Worm (Caenorhabditis elegans) whole organism, L3 larva: Measurements from ENCODE around the gene dpy-28.

ENCODE experiments used
- ZK546.5 ChIP-seq: sonication (generic microtip); optimal IDR thresholded peaks from 2 replicates; lab custom pipeline; 2017; ENCODE audit warnings: missing biosample characterization, missing genetic modification characterization
- aly-2 ChIP-seq: fragments of 150-350 bp; optimal IDR thresholded peaks from 2 replicates; lab custom pipeline; 2014; ENCODE audit warnings: missing biosample characterization, missing genetic modification characterization
- ama-1 ChIP-seq: fragments of 150-350 bp; optimal IDR thresholded peaks from 2 replicates; lab custom pipeline; 2018
- elt-3 ChIP-seq, 3 experiments: fragments of 150-350 bp in 1 of 3; sonication (generic microtip) in 2 of 3; optimal IDR thresholded peaks; 2 replicates in 2 of 3; 4 replicates in 1 of 3; lab custom pipeline; 2014 to 2017; ENCODE audit warnings: missing biosample characterization in 3 of 3, missing genetic modification characterization in 3 of 3
- lin-39 ChIP-seq: fragments of 150-350 bp; optimal IDR thresholded peaks from 2 replicates; lab custom pipeline; 2018; ENCODE audit warnings: missing biosample characterization, missing genetic modification reagents, missing genetic modification characterization
- mdl-1 ChIP-seq: fragments of 150-350 bp; optimal IDR thresholded peaks from 2 replicates; lab custom pipeline; 2014; ENCODE audit warnings: missing biosample characterization, missing genetic modification characterization
- nhr-12 ChIP-seq: fragments of 150-350 bp; optimal IDR thresholded peaks from 2 replicates; lab custom pipeline; 2014; ENCODE audit warnings: missing biosample characterization, missing genetic modification characterization
- nhr-237 ChIP-seq: fragments of 150-350 bp; optimal IDR thresholded peaks from 2 replicates; lab custom pipeline; 2014; ENCODE audit warnings: missing biosample characterization, missing genetic modification characterization
- pha-4 ChIP-seq: fragments of 150-350 bp; optimal IDR thresholded peaks from 2 replicates; lab custom pipeline; 2014; ENCODE audit warnings: missing biosample characterization, missing genetic modification reagents, missing genetic modification characterization
- unc-39 ChIP-seq: sonication (generic microtip); optimal IDR thresholded peaks from 4 replicates; lab custom pipeline; 2017; ENCODE audit warnings: missing biosample characterization, missing genetic modification characterization
- unc-62 ChIP-seq: fragments of 150-350 bp; sonication (generic microtip); optimal IDR thresholded peaks from 4 replicates; lab custom pipeline; 2014; ENCODE audit warnings: missing biosample characterization, missing genetic modification reagents, missing genetic modification characterization
- ztf-11 ChIP-seq: fragments of 150-350 bp; optimal IDR thresholded peaks from 2 replicates; lab custom pipeline; 2014; ENCODE audit warnings: missing biosample characterization, missing genetic modification characterization

- TF ChIP-seq unc-62 (GFP tag; lab: Kevin White, UChicago) (no peak), aly-2 (no peak), unc-39 (tag; lab: Kevin White, UChicago) (no peak), elt-3 (tag; optimal IDR thresholded peaks at IDR 0.05; lab: Kevin White, UChicago) (no peak), pha-4 (tag; lab: Kevin White, UChicago) (peak; percentile 37), ztf-11 (tag; lab: Kevin White, UChicago) (no peak), ama-1 (lab: Kevin White, UChicago) (peak; percentile 56), mdl-1 (tag; lab: Kevin White, UChicago) (no peak), lin-39 (tag; lab: Kevin White, UChicago) (peak; percentile 52), ZK546.5 (no peak), nhr-237 (tag; lab: Kevin White, UChicago) (no peak), nhr-12 (tag; lab: Kevin White, UChicago) (no peak)
Observed at ce11 chrIII:10739902-10740301, 23.0 kb upstream of the dpy-28 start.
